Fruit fly (Drosophila melanogaster) S2 (cell line): Measurements from ENCODE around the gene CG17028.

Experiments
- CG8478 ChIP-seq: fragments of >200 bp; optimal IDR thresholded peaks from 2 replicates; lab custom pipeline; 2018
- CTCF ChIP-seq, 2 experiments: fragments of >200 bp; optimal IDR thresholded peaks; 2 replicates each; lab custom pipeline; 2018

DNA sequence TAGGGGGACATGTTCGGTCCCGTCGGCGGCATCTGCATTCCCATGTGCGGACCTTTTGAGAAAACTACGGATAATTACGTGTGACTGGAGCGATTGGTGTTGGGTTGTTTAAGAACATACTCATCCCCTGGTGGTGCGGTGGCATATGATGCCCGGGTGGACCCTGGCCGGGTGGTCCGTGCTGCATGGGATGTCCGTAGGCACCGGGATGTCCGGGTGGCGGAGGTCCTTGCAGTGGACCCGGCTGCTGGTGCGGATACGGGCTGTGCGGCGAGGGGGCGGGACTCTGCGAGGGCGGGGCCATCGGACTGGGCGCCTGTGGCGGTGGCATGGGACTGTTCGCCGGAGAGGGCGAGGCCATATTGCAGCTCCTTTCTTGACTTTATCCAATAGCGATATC is 3.8 kb downstream of the CG17028 start:
- TF ChIP-seq CG8478 (lab: Kevin White, UChicago) (no peak), CTCF (optimal IDR thresholded peaks at IDR 0.05; lab: Kevin White, UChicago) (no peak)
